Worm (Caenorhabditis elegans) whole organism, L3 larva: ENCODE data around the gene acl-9.

Experiments used
- ZK546.5 ChIP-seq: sonication (generic microtip); optimal IDR thresholded peaks from 2 replicates; lab custom pipeline; 2017; ENCODE audit warnings: missing biosample characterization, missing genetic modification characterization
- aly-2 ChIP-seq: fragments of 150-350 bp; optimal IDR thresholded peaks from 2 replicates; lab custom pipeline; 2014; ENCODE audit warnings: missing biosample characterization, missing genetic modification characterization
- fos-1 ChIP-seq: fragments of 150-350 bp; optimal IDR thresholded peaks from 2 replicates; lab custom pipeline; 2014; ENCODE audit warnings: missing biosample characterization, missing genetic modification characterization
- nfya-1 ChIP-seq: sonication (generic microtip); optimal IDR thresholded peaks from 2 replicates; lab custom pipeline; 2017; ENCODE audit warnings: missing genetic modification characterization, mild to moderate bottlenecking, missing compliant biosample characterization, antibody characterized with exemption, moderate library complexity; ENCODE audit not compliant: insufficient read depth
- nhr-11 ChIP-seq: fragments of 150-350 bp; optimal IDR thresholded peaks from 2 replicates; lab custom pipeline; 2014; ENCODE audit warnings: missing biosample characterization, missing genetic modification characterization
- nhr-12 ChIP-seq: fragments of 150-350 bp; optimal IDR thresholded peaks from 2 replicates; lab custom pipeline; 2014; ENCODE audit warnings: missing biosample characterization, missing genetic modification characterization
- nhr-237 ChIP-seq: fragments of 150-350 bp; optimal IDR thresholded peaks from 2 replicates; lab custom pipeline; 2014; ENCODE audit warnings: missing biosample characterization, missing genetic modification characterization
- nhr-25 ChIP-seq: sonication (generic microtip); optimal IDR thresholded peaks from 2 replicates; lab custom pipeline; 2017; ENCODE audit warnings: missing biosample characterization, missing genetic modification characterization
- zag-1 ChIP-seq: fragments of 150-350 bp; optimal IDR thresholded peaks from 2 replicates; lab custom pipeline; 2014; ENCODE audit warnings: missing biosample characterization, missing genetic modification characterization
- ztf-11 ChIP-seq: fragments of 150-350 bp; optimal IDR thresholded peaks from 2 replicates; lab custom pipeline; 2014; ENCODE audit warnings: missing biosample characterization, missing genetic modification characterization

ce11 chrV:6458302-6458998, 5.4 kb downstream of the acl-9 start:
- no peak for TF ChIP-seq nfya-1
- TF ChIP-seq aly-2 (tag; lab: Kevin White, UChicago), result no peak
- TF ChIP-seq fos-1, result no peak
- TF ChIP-seq nhr-12 (tag; lab: Kevin White, UChicago), result no peak
- TF ChIP-seq zag-1 (tag; lab: Kevin White, UChicago), result no peak
- TF ChIP-seq ZK546.5 (tag; lab: Kevin White, UChicago), result no peak
- TF ChIP-seq nhr-11 (tag; lab: Kevin White, UChicago), result no peak
- TF ChIP-seq nhr-25, result no peak
- no peak for TF ChIP-seq ztf-11
- TF ChIP-seq nhr-237, result no peak
